Worm (Caenorhabditis elegans): ENCODE results near the gene Y17G9B.8.
A peak's percentile ranks its signal among the peaks of the same experiment; 100 is the strongest.

Gene Y17G9B.8

ce11 chrIV:4748408-4749105 lies 10.1 kb downstream of the Y17G9B.8 start, which contains the start of gene cyc-2.1 (continued):
- TF ChIP-seq attf-6 (GFP tag; IDR thresholded peaks at IDR 0.05) = peak; percentile 84
- TF ChIP-seq let-607 (tag; optimal IDR thresholded peaks at IDR 0.05) = peak in 1 of 2 experiments; percentile 58
- TF ChIP-seq Y95B8A.8 (GFP tag; IDR thresholded peaks at IDR 0.05) = peak; percentile 78
- peak; percentile 62 for TF ChIP-seq snpc-1.1 (tag; optimal IDR thresholded peaks at IDR 0.05; ENCODE audit: insufficient read depth)
- 0 out of 2 replicates have a peak, but pooled peaks have one; percentile 44 for TF ChIP-seq cebp-2 (GFP tag; IDR thresholded peaks at IDR 0.05)
- TF ChIP-seq F33H1.4 (GFP tag; IDR thresholded peaks at IDR 0.05) = peak; percentile 41
- TF ChIP-seq gei-17 (GFP tag; optimal IDR thresholded peaks at IDR 0.05) = no peak
- no peak for TF ChIP-seq Y53F4B.3 (GFP tag; IDR thresholded peaks at IDR 0.05)
- TF ChIP-seq lsl-1 (GFP tag; optimal IDR thresholded peaks at IDR 0.05) = peak; percentile 54
- no peak for TF ChIP-seq aptf-2 (GFP tag; conservative IDR thresholded peaks at IDR 0.05)
- peak; percentile 49; the same call in 1 of the 2 replicates for TF ChIP-seq ceh-40 (GFP tag; IDR thresholded peaks at IDR 0.05)
- 0 out of 2 replicates have a peak, but pooled peaks have one; percentile 21 for TF ChIP-seq K11D2.4 (GFP tag; IDR thresholded peaks at IDR 0.05)
- no peak for TF ChIP-seq D2030.7 (GFP tag; IDR thresholded peaks at IDR 0.05)
- TF ChIP-seq madf-6 (GFP tag; IDR thresholded peaks at IDR 0.05) = peak; percentile 81
- TF ChIP-seq lin-26 (GFP tag; IDR thresholded peaks at IDR 0.05) = peak; percentile 66
- TF ChIP-seq ceh-79 (tag; optimal IDR thresholded peaks at IDR 0.05) = no peak
- no peak for TF ChIP-seq F22D6.2 (tag; optimal IDR thresholded peaks at IDR 0.05)
- TF ChIP-seq C17E4.6 (GFP tag; IDR thresholded peaks at IDR 0.05) = 0 out of 2 replicates have a peak, but pooled peaks have one; percentile 13
- peak; percentile 43 for TF ChIP-seq unc-130 (GFP tag; optimal IDR thresholded peaks at IDR 0.05)
- TF ChIP-seq mel-28 (tag; optimal IDR thresholded peaks at IDR 0.05; ENCODE audit: borderline replicate concordance) = no peak
- peak; percentile 71 for TF ChIP-seq lin-54 (GFP tag; optimal IDR thresholded peaks at IDR 0.05)
- no peak for TF ChIP-seq ceh-91 (GFP tag; IDR thresholded peaks at IDR 0.05)
- no peak for TF ChIP-seq T26A5.8 (tag; optimal IDR thresholded peaks at IDR 0.05)
- no peak for TF ChIP-seq F55B11.4 (tag; optimal IDR thresholded peaks at IDR 0.05; ENCODE audit: borderline replicate concordance, insufficient read depth)
- peak; percentile 69 for TF ChIP-seq hmg-1.2 (GFP tag; IDR thresholded peaks at IDR 0.05)
- TF ChIP-seq attf-5 (GFP tag; optimal IDR thresholded peaks at IDR 0.05) = peak; percentile 92
- peak; percentile 72 for TF ChIP-seq ztf-26 (tag; optimal IDR thresholded peaks at IDR 0.05)
- TF ChIP-seq nhr-120 (GFP tag; IDR thresholded peaks at IDR 0.05) = no peak
- no peak for TF ChIP-seq attf-3 (GFP tag; conservative IDR thresholded peaks at IDR 0.05)
- TF ChIP-seq nhr-179 (tag; optimal IDR thresholded peaks at IDR 0.05) = no peak
- peak; percentile 94 for TF ChIP-seq hrde-1 (tag; optimal IDR thresholded peaks at IDR 0.05; ENCODE audit: borderline replicate concordance)
- TF ChIP-seq F57C9.4 (tag; optimal IDR thresholded peaks at IDR 0.05) = no peak
- TF ChIP-seq snpc-3.4 (tag; optimal IDR thresholded peaks at IDR 0.05) = peak; percentile 92
- TF ChIP-seq pha-4 (tag; optimal IDR thresholded peaks at IDR 0.05) = no peak
- TF ChIP-seq mcd-1 (GFP tag; IDR thresholded peaks at IDR 0.05) = peak; percentile 81
- peak; percentile 79; the same call in 1 of the 2 replicates for TF ChIP-seq ekl-4 (GFP tag; IDR thresholded peaks at IDR 0.05)
- TF ChIP-seq B0261.1 (tag; optimal IDR thresholded peaks at IDR 0.05) = peak; percentile 20
- no peak for TF ChIP-seq lsy-27 (tag; optimal IDR thresholded peaks at IDR 0.05; ENCODE audit: borderline replicate concordance, insufficient read depth)
- TF ChIP-seq aptf-3 (GFP tag; IDR thresholded peaks at IDR 0.05) = peak; percentile 76; the same call in 1 of the 2 replicates
- no peak for TF ChIP-seq nfya-1 (tag; optimal IDR thresholded peaks at IDR 0.05; ENCODE audit: borderline replicate concordance, insufficient read depth)
- TF ChIP-seq ceh-58 (GFP tag; IDR thresholded peaks at IDR 0.05) = 0 out of 2 replicates have a peak, but pooled peaks have one; percentile 10
- TF ChIP-seq nhr-80 (tag; optimal IDR thresholded peaks at IDR 0.05) = peak; percentile 91
- no peak for TF ChIP-seq ets-4 (GFP tag; optimal IDR thresholded peaks at IDR 0.05)
- 0 out of 2 replicates have a peak, but pooled peaks have one; percentile 39 for TF ChIP-seq egl-44 (GFP tag; IDR thresholded peaks at IDR 0.05)
- TF ChIP-seq rpc-1 (optimal IDR thresholded peaks at IDR 0.05) = no peak
- no peak for TF ChIP-seq rpc-1 (tag; optimal IDR thresholded peaks at IDR 0.05)

All from whole organism, young adult.